Worm (Caenorhabditis elegans) whole organism, young adult: ENCODE measurements around the gene F44F4.9.

Experiments used
- B0261.1 ChIP-seq: sonication (generic microtip); optimal IDR thresholded peaks from 2 replicates; lab custom pipeline; 2016; ENCODE audit warnings: mild to moderate bottlenecking, missing genetic modification characterization, moderate library complexity, missing compliant biosample characterization
- B0336.3 ChIP-seq: fragments of 200-800 bp; sonication (Bioruptor generic); IDR thresholded peaks from 2 replicates; pipeline ENCODE4 v1.3.6; 2022; ENCODE audit warnings: missing genetic modification characterization, missing compliant biosample characterization
- C06A6.2 ChIP-seq: fragments of 200-800 bp; sonication (Bioruptor generic); conservative IDR thresholded peaks from 2 replicates; pipeline ENCODE4 v1.3.6; 2022; ENCODE audit warnings: missing genetic modification characterization, missing compliant biosample characterization
- C17E4.6 ChIP-seq: fragments of 200-800 bp; sonication (Bioruptor generic); IDR thresholded peaks from 2 replicates; pipeline ENCODE4 v1.3.6; 2022; ENCODE audit warnings: missing genetic modification reagents, missing genetic modification characterization, missing compliant biosample characterization
- F22D6.2 ChIP-seq: sonication (generic microtip); optimal IDR thresholded peaks from 2 replicates; lab custom pipeline; 2016; ENCODE audit warnings: mild to moderate bottlenecking, missing genetic modification characterization, missing compliant biosample characterization
- F33H1.4 ChIP-seq: fragments of 200-800 bp; sonication (Bioruptor generic); IDR thresholded peaks from 2 replicates; pipeline ENCODE4 v1.3.6; 2022; ENCODE audit warnings: missing genetic modification reagents, missing genetic modification characterization, missing compliant biosample characterization
- K12H6.12 ChIP-seq: fragments of 200-800 bp; sonication (Bioruptor generic); optimal IDR thresholded peaks from 2 replicates; lab custom pipeline; 2018; ENCODE audit warnings: mild to moderate bottlenecking, missing genetic modification characterization, missing compliant biosample characterization
- Y67H2A.10 ChIP-seq: fragments of 200-800 bp; sonication (Bioruptor generic); conservative IDR thresholded peaks from 2 replicates; pipeline ENCODE4 v1.3.6; 2022; ENCODE audit warnings: missing genetic modification reagents, missing genetic modification characterization, missing compliant biosample characterization
- Y79H2A.3 ChIP-seq: fragments of 200-800 bp; sonication (Bioruptor generic); conservative IDR thresholded peaks from 2 replicates; pipeline ENCODE4 v1.3.6; 2022; ENCODE audit warnings: missing genetic modification reagents, missing genetic modification characterization, missing compliant biosample characterization
- ZK185.1 ChIP-seq: sonication (generic microtip); optimal IDR thresholded peaks from 2 replicates; lab custom pipeline; 2016; ENCODE audit warnings: mild to moderate bottlenecking, missing genetic modification characterization, missing compliant biosample characterization; ENCODE audit not compliant: poor library complexity, severe bottlenecking
- akir-1 ChIP-seq: fragments of 200-800 bp; sonication (Bioruptor generic); optimal IDR thresholded peaks from 2 replicates; lab custom pipeline; 2018; ENCODE audit warnings: mild to moderate bottlenecking, missing genetic modification characterization, moderate library complexity, missing compliant biosample characterization
- ama-1 ChIP-seq, 3 experiments: fragments of 150-350 bp in 1 of 3; sonication (generic microtip) in 2 of 3; optimal IDR thresholded peaks; 2 replicates each; lab custom pipeline; 2014 to 2018; ENCODE audit warnings: missing biosample characterization in 2 of 3, missing genetic modification characterization in 2 of 3, missing genetic modification reagents in 2 of 3
- aptf-2 ChIP-seq: fragments of 200-800 bp; sonication (Bioruptor generic); conservative IDR thresholded peaks from 2 replicates; pipeline ENCODE4 v1.3.6; 2022; ENCODE audit warnings: missing genetic modification reagents, missing genetic modification characterization, missing compliant biosample characterization
- atf-7 ChIP-seq: sonication (generic microtip); optimal IDR thresholded peaks from 2 replicates; lab custom pipeline; 2017; ENCODE audit warnings: mild to moderate bottlenecking, missing genetic modification characterization, missing compliant biosample characterization
- athp-1 ChIP-seq: sonication (generic microtip); optimal IDR thresholded peaks from 2 replicates; lab custom pipeline; 2017; ENCODE audit warnings: mild to moderate bottlenecking, missing genetic modification characterization, missing compliant biosample characterization
- bed-1 ChIP-seq: fragments of 200-800 bp; sonication (Bioruptor generic); IDR thresholded peaks from 2 replicates; pipeline ENCODE4 v1.3.6; 2022; ENCODE audit warnings: missing genetic modification reagents, missing genetic modification characterization, missing compliant biosample characterization
- bed-2 ChIP-seq: fragments of 200-800 bp; sonication (Bioruptor generic); IDR thresholded peaks from 2 replicates; pipeline ENCODE4 v1.3.6; 2022; ENCODE audit warnings: missing genetic modification reagents, missing genetic modification characterization, missing compliant biosample characterization
- ccch-3 ChIP-seq: fragments of 200-800 bp; sonication (Bioruptor generic); optimal IDR thresholded peaks from 2 replicates; lab custom pipeline; 2018; ENCODE audit warnings: mild to moderate bottlenecking, missing genetic modification characterization, missing compliant biosample characterization
- ceh-100 ChIP-seq: fragments of 200-800 bp; sonication (Bioruptor generic); IDR thresholded peaks from 2 replicates; pipeline ENCODE4 v1.3.6; 2022; ENCODE audit warnings: missing genetic modification reagents, missing genetic modification characterization, missing compliant biosample characterization
- ceh-27 ChIP-seq: fragments of 200-800 bp; sonication (Bioruptor generic); optimal IDR thresholded peaks from 2 replicates; lab custom pipeline; 2018; ENCODE audit warnings: mild to moderate bottlenecking, missing genetic modification characterization, moderate library complexity, missing compliant biosample characterization
- ceh-40 ChIP-seq: fragments of 200-800 bp; sonication (Bioruptor generic); IDR thresholded peaks from 2 replicates; pipeline ENCODE4 v1.3.6; 2022; ENCODE audit warnings: missing genetic modification characterization, missing compliant biosample characterization
- ceh-79 ChIP-seq: sonication (generic microtip); optimal IDR thresholded peaks from 2 replicates; lab custom pipeline; 2017; ENCODE audit warnings: mild to moderate bottlenecking, missing genetic modification characterization, missing compliant biosample characterization
- dpl-1 ChIP-seq: fragments of 150-350 bp; optimal IDR thresholded peaks from 2 replicates; lab custom pipeline; 2014; ENCODE audit warnings: missing biosample characterization, missing genetic modification reagents, missing genetic modification characterization
- egrh-3 ChIP-seq: fragments of 200-800 bp; sonication (Bioruptor generic); IDR thresholded peaks from 2 replicates; pipeline ENCODE4 v1.3.6; 2022; ENCODE audit warnings: missing genetic modification reagents, missing genetic modification characterization, missing compliant biosample characterization
- ets-4 ChIP-seq: fragments of 200-800 bp; sonication (Bioruptor generic); optimal IDR thresholded peaks from 2 replicates; lab custom pipeline; 2018; ENCODE audit warnings: mild to moderate bottlenecking, missing genetic modification characterization, missing compliant biosample characterization
- fkh-3 ChIP-seq: sonication (generic microtip); optimal IDR thresholded peaks from 2 replicates; lab custom pipeline; 2016; ENCODE audit warnings: mild to moderate bottlenecking, missing genetic modification characterization, missing compliant biosample characterization
- hmg-1.2 ChIP-seq: fragments of 200-800 bp; sonication (Bioruptor generic); IDR thresholded peaks from 2 replicates; pipeline ENCODE4 v1.3.6; 2022; ENCODE audit warnings: missing genetic modification reagents, missing genetic modification characterization, missing compliant biosample characterization
- hmg-20 ChIP-seq: fragments of 200-800 bp; sonication (Bioruptor generic); IDR thresholded peaks from 2 replicates; pipeline ENCODE4 v1.3.6; 2022; ENCODE audit warnings: missing genetic modification reagents, missing genetic modification characterization, missing compliant biosample characterization
- hsf-1 ChIP-seq: fragments of 200-800 bp; sonication (Bioruptor generic); IDR thresholded peaks from 2 replicates; pipeline ENCODE4 v1.3.6; 2022; ENCODE audit warnings: missing genetic modification reagents, missing genetic modification characterization, missing compliant biosample characterization
- lin-35 ChIP-seq, 3 experiments: fragments of 150-350 bp in 2 of 3; sonication (generic microtip) in 1 of 3; optimal IDR thresholded peaks; 2 replicates each; lab custom pipeline; 2014 to 2018; ENCODE audit warnings: missing biosample characterization in 3 of 3, missing genetic modification characterization in 3 of 3, missing genetic modification reagents in 3 of 3
- lin-40 ChIP-seq: sonication (generic microtip); optimal IDR thresholded peaks from 2 replicates; lab custom pipeline; 2016; ENCODE audit warnings: missing genetic modification characterization, mild to moderate bottlenecking, missing compliant biosample characterization, missing genotype, missing genetic modification reagents
- lin-54 ChIP-seq: fragments of 200-800 bp; sonication (Bioruptor generic); optimal IDR thresholded peaks from 2 replicates; lab custom pipeline; 2018; ENCODE audit warnings: mild to moderate bottlenecking, missing genetic modification characterization, missing compliant biosample characterization
- lsl-1 ChIP-seq: fragments of 200-800 bp; sonication (Bioruptor generic); optimal IDR thresholded peaks from 2 replicates; lab custom pipeline; 2018; ENCODE audit warnings: mild to moderate bottlenecking, missing genetic modification characterization, moderate library complexity, missing compliant biosample characterization
- madf-3 ChIP-seq: fragments of 200-800 bp; sonication (Bioruptor generic); IDR thresholded peaks from 2 replicates; pipeline ENCODE4 v1.3.6; 2022; ENCODE audit warnings: missing genetic modification reagents, missing genetic modification characterization, missing compliant biosample characterization
- madf-8 ChIP-seq: fragments of 200-800 bp; sonication (Bioruptor generic); conservative IDR thresholded peaks from 2 replicates; pipeline ENCODE4 v1.3.6; 2022; ENCODE audit warnings: missing genetic modification reagents, missing genetic modification characterization, missing compliant biosample characterization
- nfyb-1 ChIP-seq: fragments of 200-800 bp; sonication (Bioruptor generic); IDR thresholded peaks from 2 replicates; pipeline ENCODE4 v1.3.6; 2022; ENCODE audit warnings: missing genetic modification reagents, missing genetic modification characterization, missing compliant biosample characterization
- nhr-179 ChIP-seq: sonication (generic microtip); optimal IDR thresholded peaks from 2 replicates; lab custom pipeline; 2016; ENCODE audit warnings: mild to moderate bottlenecking, missing genetic modification characterization, missing compliant biosample characterization
- nhr-80 ChIP-seq: sonication (generic microtip); optimal IDR thresholded peaks from 2 replicates; lab custom pipeline; 2016; ENCODE audit warnings: missing genetic modification characterization, missing compliant biosample characterization
- pbrm-1 ChIP-seq: fragments of 200-800 bp; sonication (Bioruptor generic); IDR thresholded peaks from 2 replicates; pipeline ENCODE4 v1.3.6; 2022; ENCODE audit warnings: missing genetic modification reagents, missing genetic modification characterization, missing compliant biosample characterization
- sea-2 ChIP-seq: fragments of 200-800 bp; sonication (Bioruptor generic); IDR thresholded peaks from 2 replicates; pipeline ENCODE4 v1.3.6; 2022; ENCODE audit warnings: missing genetic modification characterization, missing compliant biosample characterization
- snpc-1.3 ChIP-seq: sonication (generic microtip); optimal IDR thresholded peaks from 2 replicates; lab custom pipeline; 2017; ENCODE audit warnings: missing genetic modification characterization, mild to moderate bottlenecking, missing compliant biosample characterization, antibody characterized with exemption, moderate library complexity, missing genotype, missing genetic modification reagents; ENCODE audit not compliant: insufficient read depth
- somi-1 ChIP-seq: fragments of 200-800 bp; sonication (Bioruptor generic); optimal IDR thresholded peaks from 2 replicates; lab custom pipeline; 2018; ENCODE audit warnings: mild to moderate bottlenecking, missing genetic modification characterization, missing compliant biosample characterization
- unc-130 ChIP-seq: sonication (generic microtip); optimal IDR thresholded peaks from 2 replicates; lab custom pipeline; 2016; ENCODE audit warnings: missing genetic modification reagents, missing genetic modification characterization, missing compliant biosample characterization
- xnd-1 ChIP-seq: sonication (generic microtip); optimal IDR thresholded peaks from 2 replicates; lab custom pipeline; 2016; ENCODE audit warnings: missing genotype, missing genetic modification reagents, missing genetic modification characterization, missing compliant biosample characterization
- zfh-2 ChIP-seq: fragments of 200-800 bp; sonication (Bioruptor generic); conservative IDR thresholded peaks from 2 replicates; pipeline ENCODE4 v1.3.6; 2022; ENCODE audit warnings: missing genetic modification reagents, missing genetic modification characterization, missing compliant biosample characterization
- ztf-18 ChIP-seq: sonication (generic microtip); optimal IDR thresholded peaks from 2 replicates; lab custom pipeline; 2016; ENCODE audit warnings: missing genotype, mild to moderate bottlenecking, missing genetic modification characterization, missing compliant biosample characterization
- ztf-22 ChIP-seq: fragments of 200-800 bp; sonication (Bioruptor generic); optimal IDR thresholded peaks from 2 replicates; lab custom pipeline; 2018; ENCODE audit warnings: mild to moderate bottlenecking, missing genetic modification characterization, moderate library complexity, missing compliant biosample characterization
- ztf-26 ChIP-seq: sonication (generic microtip); optimal IDR thresholded peaks from 2 replicates; lab custom pipeline; 2017; ENCODE audit warnings: missing genetic modification characterization, missing compliant biosample characterization
- ztf-3 ChIP-seq: fragments of 200-800 bp; sonication (Bioruptor generic); optimal IDR thresholded peaks from 2 replicates; lab custom pipeline; 2018; ENCODE audit warnings: mild to moderate bottlenecking, missing genetic modification characterization, missing compliant biosample characterization

Gene F44F4.9

ce11 chrII:10872541-10872940 is 43.1 kb downstream of the F44F4.9 start, which contains the start of the genes cyn-4 and copz-1 (continued):
- TF ChIP-seq C06A6.2 (GFP tag; lab: Robert Waterston, UW) = no peak
- no peak for TF ChIP-seq zfh-2
- no peak for TF ChIP-seq hsf-1 (GFP tag; lab: Robert Waterston, UW)
- peak; percentile 71; the same call in 1 of the 2 replicates for TF ChIP-seq aptf-2 (GFP tag; lab: Robert Waterston, UW)
- TF ChIP-seq ztf-3 = no peak
- TF ChIP-seq pbrm-1 (GFP tag; lab: Robert Waterston, UW) = no peak
- TF ChIP-seq F33H1.4 (GFP tag; lab: Robert Waterston, UW) = peak; percentile 93
- peak; percentile 34 for TF ChIP-seq xnd-1 (tag; lab: Kevin White, UChicago)
- TF ChIP-seq ceh-79 (tag; lab: Kevin White, UChicago) = no peak
- TF ChIP-seq lin-40 (tag; lab: Kevin White, UChicago) = peak; percentile 55
- TF ChIP-seq K12H6.12 (tag; lab: Kevin White, UChicago) = peak; percentile 47
- peak; percentile 21 for TF ChIP-seq nhr-80
- peak in 1 of 3 experiments; percentile 60 for TF ChIP-seq lin-35 (GFP tag; optimal IDR thresholded peaks at IDR 0.05; lab: Kevin White, UChicago)
- TF ChIP-seq lin-54 (GFP tag; lab: Kevin White, UChicago) = peak; percentile 59
- peak; percentile 86 for TF ChIP-seq ceh-27
- TF ChIP-seq ZK185.1 (tag; lab: Kevin White, UChicago) = peak; percentile 82
- TF ChIP-seq akir-1 (GFP tag; lab: Kevin White, UChicago) = no peak
- TF ChIP-seq atf-7 (tag; lab: Kevin White, UChicago) = no peak
- peak; percentile 43 for TF ChIP-seq snpc-1.3 (tag; lab: Kevin White, UChicago)
- no peak for TF ChIP-seq ceh-100 (GFP tag; lab: Robert Waterston, UW)
- peak; percentile 70 for TF ChIP-seq lsl-1 (GFP tag; lab: Kevin White, UChicago)
- no peak for TF ChIP-seq nhr-179 (tag; lab: Kevin White, UChicago)
- TF ChIP-seq fkh-3 = no peak
- peak; percentile 35 for TF ChIP-seq dpl-1 (GFP tag; lab: Kevin White, UChicago)
- no peak for TF ChIP-seq B0261.1 (tag; lab: Kevin White, UChicago)
- no peak for TF ChIP-seq ets-4 (GFP tag; lab: Kevin White, UChicago)
- TF ChIP-seq Y79H2A.3 (GFP tag; lab: Robert Waterston, UW) = no peak
- no peak for TF ChIP-seq B0336.3 (GFP tag; lab: Robert Waterston, UW)
- no peak for TF ChIP-seq hmg-20
- no peak for TF ChIP-seq ceh-40 (GFP tag; lab: Robert Waterston, UW)
- no peak for TF ChIP-seq C17E4.6 (GFP tag; lab: Robert Waterston, UW)
- peak; percentile 39; the same call in 1 of the 2 replicates for TF ChIP-seq madf-8 (GFP tag; lab: Robert Waterston, UW)
- TF ChIP-seq nfyb-1 = no peak; the same call in 1 of the 2 replicates
- TF ChIP-seq bed-2 (GFP tag; lab: Robert Waterston, UW) = 0 out of 2 replicates have a peak, but pooled peaks have one; percentile 56
- 0 out of 2 replicates have a peak, but pooled peaks have one; percentile 42 for TF ChIP-seq Y67H2A.10 (GFP tag; lab: Robert Waterston, UW)
- no peak for TF ChIP-seq somi-1 (GFP tag; lab: Kevin White, UChicago)
- TF ChIP-seq hmg-1.2 = no peak
- TF ChIP-seq egrh-3 (GFP tag; lab: Robert Waterston, UW) = 0 out of 2 replicates have a peak, but pooled peaks have one; percentile 14
- peak; percentile 87 for TF ChIP-seq athp-1
- TF ChIP-seq F22D6.2 = no peak
- TF ChIP-seq ztf-26 (tag; lab: Kevin White, UChicago) = no peak
- no peak for TF ChIP-seq madf-3
- no peak for TF ChIP-seq ccch-3 (GFP tag; lab: Kevin White, UChicago)
- TF ChIP-seq sea-2 = no peak
- no peak for TF ChIP-seq ztf-22
- TF ChIP-seq bed-1 (GFP tag; lab: Robert Waterston, UW) = no peak
- peak; percentile 6 for TF ChIP-seq ztf-18 (tag; lab: Kevin White, UChicago)
- TF ChIP-seq ama-1 (optimal IDR thresholded peaks at IDR 0.05; lab: Kevin White, UChicago) = no peak
- TF ChIP-seq ama-1 (GFP tag; optimal IDR thresholded peaks at IDR 0.05; lab: Kevin White, UChicago) = no peak
- TF ChIP-seq unc-130 (GFP tag; lab: Kevin White, UChicago) = peak; percentile 83
